Fruit fly (Drosophila melanogaster) Kc167 (cell line): ENCODE measurements around the gene CG5697.

Experiments used
- Myc ChIP-seq: fragments of >200 bp; optimal IDR thresholded peaks from 2 replicates; lab custom pipeline; 2017; ENCODE audit warnings: missing external identifiers
- Sin3A ChIP-seq: fragments of >200 bp; optimal IDR thresholded peaks from 2 replicates; lab custom pipeline; 2018; ENCODE audit warnings: missing external identifiers
- h ChIP-seq: fragments of >200 bp; optimal IDR thresholded peaks from 3 replicates; lab custom pipeline; 2018; ENCODE audit warnings: missing external identifiers
- insv ChIP-seq: fragments of >200 bp; optimal IDR thresholded peaks from 3 replicates; lab custom pipeline; 2018; ENCODE audit warnings: missing external identifiers
- psq ChIP-seq: fragments of >200 bp; optimal IDR thresholded peaks from 2 replicates; lab custom pipeline; 2017; ENCODE audit warnings: missing external identifiers
- ttk ChIP-seq: sonication (Bioruptor generic); optimal IDR thresholded peaks from 2 replicates; lab custom pipeline; 2017; ENCODE audit warnings: missing external identifiers

The CG5697 gene

DNA sequence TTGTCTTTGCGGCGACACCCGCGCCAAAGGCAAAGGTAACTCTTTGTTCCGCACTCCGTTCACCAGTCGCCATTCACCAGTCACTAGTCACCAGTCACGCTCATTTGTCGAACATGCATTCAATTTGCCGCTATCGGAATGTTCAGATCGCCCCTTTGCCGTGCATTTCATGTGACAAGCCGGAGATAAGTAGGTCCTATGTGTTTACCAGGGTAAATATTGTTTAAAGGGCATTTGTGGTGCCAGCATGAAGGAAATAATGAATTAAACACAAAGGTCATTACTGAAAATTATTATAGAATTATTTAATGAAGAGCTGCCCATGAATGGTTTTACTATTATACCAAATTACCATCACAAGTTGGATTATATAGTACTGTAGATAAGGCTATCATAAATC lies 14.6 kb upstream of the CG5697 start:
- TF ChIP-seq insv (lab: Kevin White, UChicago) (no peak), ttk (lab: Kevin White, UChicago) (no peak), psq (lab: Kevin White, UChicago) (no peak), Sin3A (no peak), h (lab: Kevin White, UChicago) (no peak), Myc (lab: Kevin White, UChicago) (no peak)

DNA sequence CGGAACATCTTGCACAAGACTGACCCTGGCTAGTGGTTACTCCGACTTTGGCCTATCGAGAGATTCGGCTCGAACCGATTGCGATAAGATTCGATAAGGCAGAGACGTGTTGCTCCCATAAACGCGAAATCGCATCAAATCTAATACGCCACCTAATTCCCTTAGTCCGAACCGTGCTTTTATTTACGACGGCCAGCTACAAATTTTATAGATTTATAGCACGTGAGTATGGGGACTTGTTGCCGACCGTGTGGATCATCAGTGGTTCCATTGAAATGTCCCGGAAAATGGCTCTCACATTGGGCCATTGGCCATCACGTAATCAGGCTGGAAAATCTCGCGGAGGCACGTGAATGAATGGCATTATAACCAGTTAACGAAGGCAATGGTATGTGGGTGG lies 8.8 kb upstream of the CG5697 start, which contains the start of gene Alp5:
Gene Alp5 (minus strand): TSS at position 24 of the 400 bp plus-strand sequence.
- no peak for TF ChIP-seq Sin3A
- TF ChIP-seq h (lab: Kevin White, UChicago): no peak
- no peak for TF ChIP-seq ttk (lab: Kevin White, UChicago)

DNA sequence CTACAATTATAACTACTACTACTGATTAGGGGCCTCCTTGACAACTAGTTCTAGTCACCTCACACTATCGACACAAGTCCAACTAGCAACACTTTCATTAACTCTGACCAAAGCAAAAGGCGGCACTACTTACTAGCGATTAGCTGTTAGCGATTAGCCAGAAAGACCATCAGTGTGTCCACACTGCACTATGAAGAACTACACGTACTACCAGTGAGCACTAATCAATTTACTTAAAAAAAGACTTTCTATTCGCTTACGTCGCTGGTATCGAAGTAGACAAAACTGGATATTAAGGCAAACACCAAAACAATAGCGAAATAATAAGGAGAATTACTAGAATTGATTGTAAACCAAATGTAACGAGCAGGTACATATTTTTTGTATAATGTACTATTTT lies 2.0 kb upstream of the CG5697 start:
- no peak for TF ChIP-seq Myc (lab: Kevin White, UChicago)
- TF ChIP-seq h (lab: Kevin White, UChicago): no peak
- TF ChIP-seq insv (lab: Kevin White, UChicago): no peak
- TF ChIP-seq ttk (lab: Kevin White, UChicago): no peak
- no peak for TF ChIP-seq psq (lab: Kevin White, UChicago)
- TF ChIP-seq Sin3A: no peak

DNA sequence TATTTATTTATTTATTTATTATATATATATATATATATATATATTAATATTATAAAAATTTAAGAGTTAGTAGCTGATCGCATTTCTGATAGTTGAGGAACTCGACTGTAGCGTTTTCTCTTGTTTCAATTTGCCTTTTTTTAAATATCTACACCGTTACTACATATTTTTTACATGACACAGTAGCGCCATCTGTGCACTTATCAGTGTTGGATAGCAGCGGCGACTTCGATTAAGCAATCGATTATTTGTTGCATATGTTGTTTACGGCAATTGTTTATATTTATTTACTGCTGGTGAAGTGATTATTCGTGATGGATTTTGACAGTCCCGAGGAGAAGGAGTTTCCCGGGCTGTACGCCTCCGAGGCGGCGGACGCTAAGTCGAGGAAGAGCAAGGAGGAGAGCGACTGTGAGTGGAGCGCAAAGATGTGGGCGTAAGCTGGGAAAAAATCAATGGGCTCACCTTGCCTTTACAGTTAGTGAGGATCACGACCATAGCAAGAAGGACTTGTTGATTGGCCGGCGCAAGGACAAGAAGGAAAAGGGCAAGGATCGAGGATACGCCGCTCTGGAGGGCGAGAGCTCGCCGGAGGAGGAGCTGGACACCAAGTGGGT lies 1.8 kb downstream of the CG5697 start, which contains the start of gene Rlip:
Gene Rlip (plus strand): TSS at position 221 of the 617 bp plus-strand sequence.
- no peak for TF ChIP-seq Myc (lab: Kevin White, UChicago)
- TF ChIP-seq insv (lab: Kevin White, UChicago): no peak
- TF ChIP-seq h (lab: Kevin White, UChicago): no peak
- no peak for TF ChIP-seq ttk (lab: Kevin White, UChicago)
- TF ChIP-seq Sin3A: no peak
- no peak for TF ChIP-seq psq (lab: Kevin White, UChicago)

DNA sequence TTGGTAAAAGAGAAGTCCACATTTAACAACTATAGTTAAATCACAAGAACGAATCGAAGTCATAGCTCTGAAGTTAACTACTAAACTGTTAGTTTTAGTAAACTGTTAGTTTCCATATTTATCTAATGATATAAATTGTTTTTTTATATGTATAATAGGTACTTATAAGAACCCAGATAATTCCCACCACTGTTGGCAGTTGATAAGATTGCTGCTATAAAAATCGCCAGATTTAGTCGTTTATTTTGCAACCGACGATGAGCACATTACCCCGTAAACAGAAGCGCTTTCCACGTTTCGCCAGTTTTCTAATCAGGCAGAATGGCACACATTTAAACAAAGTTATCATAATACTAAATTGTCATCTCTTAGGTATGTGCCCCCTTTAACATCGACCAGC lies 3.3 kb downstream of the CG5697 start:
- TF ChIP-seq insv (lab: Kevin White, UChicago): no peak
- TF ChIP-seq h (lab: Kevin White, UChicago): no peak
- TF ChIP-seq psq (lab: Kevin White, UChicago): no peak
- no peak for TF ChIP-seq Myc (lab: Kevin White, UChicago)
- no peak for TF ChIP-seq Sin3A
- no peak for TF ChIP-seq ttk (lab: Kevin White, UChicago)

DNA sequence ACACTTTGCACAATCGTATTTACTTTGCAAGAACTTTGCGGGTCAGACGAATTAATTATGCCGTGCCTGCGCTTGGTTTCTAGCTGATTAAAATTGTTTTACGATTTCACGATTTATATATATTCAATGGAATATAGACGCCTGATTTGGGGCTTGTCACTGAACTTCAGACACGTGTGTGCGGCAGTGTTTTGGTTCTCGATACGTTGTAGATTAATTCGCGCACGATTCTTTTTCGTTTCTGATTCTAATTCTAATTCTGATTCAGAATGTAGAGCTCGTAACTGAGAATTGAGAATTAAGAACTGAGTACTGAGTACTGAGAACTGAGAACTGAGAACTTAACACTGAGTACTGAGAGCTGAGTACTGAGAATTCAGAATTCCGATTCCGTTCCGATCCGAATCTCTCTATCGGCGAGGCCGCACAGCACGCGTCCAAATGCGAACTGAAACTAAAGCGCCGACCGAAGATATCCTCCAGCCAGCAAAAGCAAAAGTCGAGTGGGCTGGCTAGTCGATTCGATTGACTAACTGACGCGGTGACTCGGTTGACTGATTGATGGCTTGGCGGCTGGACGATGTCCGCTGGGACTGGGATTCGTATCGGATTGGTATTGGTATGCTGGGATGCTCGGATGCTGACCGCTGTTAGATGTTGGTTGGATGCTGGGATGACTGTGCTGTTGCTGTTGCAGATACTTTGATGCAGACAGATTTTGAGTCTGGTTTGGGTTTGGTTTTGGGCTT lies 7.2 kb downstream of the CG5697 start:
- TF ChIP-seq insv (lab: Kevin White, UChicago) (no peak), Myc (lab: Kevin White, UChicago) (no peak), psq (lab: Kevin White, UChicago) (no peak), h (lab: Kevin White, UChicago) (no peak), ttk (lab: Kevin White, UChicago) (no peak), Sin3A (no peak)

DNA sequence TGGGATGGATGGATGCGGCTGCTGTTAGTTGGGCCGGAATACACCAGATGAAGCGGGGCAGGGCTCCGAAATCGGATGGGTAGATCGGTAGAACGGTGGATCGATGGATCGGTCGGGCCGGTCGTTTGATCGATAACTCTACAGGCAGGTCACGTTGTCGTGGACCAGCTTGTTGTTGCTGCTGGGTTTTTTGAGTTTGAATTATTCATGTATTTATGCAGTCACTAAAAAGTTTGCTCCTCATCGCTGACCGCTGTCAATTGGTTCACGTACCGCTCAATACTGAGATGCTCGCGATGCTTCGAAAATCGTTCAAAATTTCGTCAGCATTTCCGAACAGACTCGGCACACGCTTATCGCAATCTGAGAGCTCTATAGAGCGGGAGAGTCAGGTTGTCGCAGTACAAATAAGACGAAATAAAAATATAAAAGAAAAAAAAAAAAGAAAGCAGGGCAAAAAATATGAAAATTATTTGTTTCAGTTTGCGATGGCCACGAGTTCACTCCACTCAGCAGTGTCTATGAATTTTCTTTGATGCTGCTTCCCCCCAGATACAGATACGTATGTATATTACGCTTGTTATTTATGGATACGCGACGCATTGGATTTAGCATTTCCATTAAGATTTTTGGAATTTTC lies 8.3 kb downstream of the CG5697 start, which contains the start of gene peg:
Gene peg (minus strand): TSS at position 262 of the 640 bp plus-strand sequence.
- TF ChIP-seq Sin3A (no peak), ttk (lab: Kevin White, UChicago) (no peak), insv (lab: Kevin White, UChicago) (no peak), Myc (lab: Kevin White, UChicago) (no peak), psq (lab: Kevin White, UChicago) (no peak), h (lab: Kevin White, UChicago) (no peak)

DNA sequence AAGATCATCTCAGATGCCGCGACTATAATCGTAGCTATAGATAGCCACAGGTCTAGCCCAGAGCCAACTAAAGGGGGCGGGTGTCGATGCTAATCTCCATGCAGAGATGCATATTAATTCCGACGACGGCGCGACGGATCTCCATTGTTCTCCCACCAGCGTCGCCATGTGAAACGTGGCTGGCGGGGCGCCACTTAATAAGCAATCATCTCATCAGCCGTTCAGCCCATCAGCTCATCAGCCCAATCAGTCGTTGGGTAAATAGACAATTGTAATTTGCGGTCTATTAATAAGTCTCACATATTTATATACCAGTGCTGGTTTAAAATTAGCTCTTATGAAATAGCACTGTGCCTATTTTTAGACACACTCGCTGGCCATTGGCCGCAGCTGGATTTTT lies 9.8 kb downstream of the CG5697 start:
- TF ChIP-seq psq (lab: Kevin White, UChicago) (no peak), h (lab: Kevin White, UChicago) (no peak), insv (lab: Kevin White, UChicago) (no peak), Myc (lab: Kevin White, UChicago) (no peak), Sin3A (no peak), ttk (lab: Kevin White, UChicago) (no peak)

DNA sequence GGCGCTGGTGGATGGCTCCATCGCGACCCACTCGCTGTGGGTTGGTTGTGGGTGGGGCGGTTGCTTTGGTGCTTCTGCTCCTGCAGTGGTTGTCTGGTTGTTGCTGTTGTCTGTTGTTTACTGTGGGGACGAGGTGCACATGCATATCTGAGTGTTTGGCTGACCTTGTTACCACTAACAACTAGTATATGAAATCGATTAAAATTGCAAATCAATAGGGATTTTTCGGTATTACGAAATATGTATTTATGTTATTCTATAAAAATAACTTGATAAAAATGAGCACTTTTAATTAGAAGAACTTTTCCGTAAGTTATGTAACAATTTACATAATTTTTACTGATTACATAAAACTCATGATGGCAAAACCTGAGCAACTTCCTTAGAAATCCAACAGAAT lies 26.6 kb downstream of the CG5697 start, which contains the start of gene Dhc93AB:
Gene Dhc93AB (minus strand): TSS at position 101 of the 400 bp plus-strand sequence.
- TF ChIP-seq Sin3A: no peak
- TF ChIP-seq ttk (lab: Kevin White, UChicago): no peak
- no peak for TF ChIP-seq Myc (lab: Kevin White, UChicago)
- TF ChIP-seq psq (lab: Kevin White, UChicago): no peak
- no peak for TF ChIP-seq h (lab: Kevin White, UChicago)
- TF ChIP-seq insv (lab: Kevin White, UChicago): no peak

DNA sequence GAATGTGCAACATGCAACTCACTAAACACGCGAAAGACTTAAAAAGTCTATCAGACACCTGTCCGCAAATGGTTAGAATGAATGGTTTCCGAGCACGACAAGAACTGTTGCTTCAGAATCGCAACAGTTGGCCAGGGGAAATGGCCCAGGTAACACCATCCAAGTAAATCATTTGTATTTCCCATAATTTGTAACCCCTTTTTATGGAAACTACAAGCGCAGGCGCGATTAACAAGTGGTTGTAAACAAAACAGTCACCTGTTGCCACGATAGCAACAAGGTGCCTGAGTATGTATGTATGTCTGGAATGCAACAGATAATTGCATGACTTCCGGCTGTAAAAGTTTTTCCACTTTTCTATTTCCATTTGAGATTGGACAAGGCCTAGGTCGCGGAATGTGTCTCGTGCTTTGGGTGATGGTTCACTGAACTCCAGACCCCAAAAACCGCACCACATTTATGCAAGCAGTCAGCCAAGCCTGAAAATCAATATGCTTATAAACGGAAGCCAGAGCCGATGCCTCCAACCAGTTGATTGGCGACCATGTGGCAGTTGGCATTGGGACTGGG lies 27.9 kb downstream of the CG5697 start, which contains the start of gene CG12278:
Gene CG12278 (plus strand): TSS at position 520 of the 570 bp plus-strand sequence.
- TF ChIP-seq insv (lab: Kevin White, UChicago) (no peak), h (lab: Kevin White, UChicago) (no peak), Sin3A (no peak), Myc (lab: Kevin White, UChicago) (no peak), psq (lab: Kevin White, UChicago) (no peak), ttk (lab: Kevin White, UChicago) (no peak)

DNA sequence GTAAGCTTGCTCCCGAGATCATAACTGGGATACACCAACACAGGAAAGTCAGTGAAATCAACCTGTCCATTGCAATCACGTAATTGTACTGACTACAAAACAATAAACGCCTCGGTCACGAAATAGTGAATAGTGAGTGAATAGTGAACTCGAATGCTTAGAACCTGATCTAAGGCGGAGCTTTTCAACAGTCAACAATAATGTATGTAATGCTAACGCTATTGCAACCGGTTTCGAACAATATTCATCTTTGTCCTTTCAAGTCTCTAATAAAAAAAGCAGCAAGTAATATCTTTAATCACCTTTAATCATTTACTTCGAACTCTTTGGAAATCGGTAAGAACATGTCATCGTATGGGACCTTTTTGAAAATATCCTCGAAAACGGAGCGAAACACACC lies 30.0 kb downstream of the CG5697 start, which contains the start of gene CG31189:
Gene CG31189 (minus strand): TSS at position 101 of the 400 bp plus-strand sequence.
- TF ChIP-seq insv (lab: Kevin White, UChicago) (no peak), Sin3A (no peak), ttk (lab: Kevin White, UChicago) (no peak), Myc (lab: Kevin White, UChicago) (no peak), h (lab: Kevin White, UChicago) (no peak), psq (lab: Kevin White, UChicago) (no peak)
